Fruit fly (Drosophila melanogaster) whole organism: ENCODE results near the gene dnc.

Experiments
- CG8478 ChIP-seq: fragments of >200 bp; optimal IDR thresholded peaks from 2 replicates; lab custom pipeline; 2018; ENCODE audit warnings: inconsistent platforms
- Dll ChIP-seq: fragments of >200 bp; optimal IDR thresholded peaks from 2 replicates; lab custom pipeline; 2017
- EcR ChIP-seq, 2 experiments: fragments of >200 bp; optimal IDR thresholded peaks; 2 replicates each; lab custom pipeline; 2017; ENCODE audit warnings: missing biosample characterization in 2 of 2, missing genetic modification characterization in 2 of 2, missing genetic modification reagents in 2 of 2
- pan ChIP-seq: fragments of >200 bp; optimal IDR thresholded peaks from 2 replicates; lab custom pipeline; 2017
- psq ChIP-seq: fragments of >200 bp; optimal IDR thresholded peaks from 2 replicates; lab custom pipeline; 2017
- usp ChIP-seq: fragments of >200 bp; optimal IDR thresholded peaks from 2 replicates; lab custom pipeline; 2017; ENCODE audit warnings: missing biosample characterization, missing genetic modification characterization, mixed read lengths

dnc gene

DNA sequence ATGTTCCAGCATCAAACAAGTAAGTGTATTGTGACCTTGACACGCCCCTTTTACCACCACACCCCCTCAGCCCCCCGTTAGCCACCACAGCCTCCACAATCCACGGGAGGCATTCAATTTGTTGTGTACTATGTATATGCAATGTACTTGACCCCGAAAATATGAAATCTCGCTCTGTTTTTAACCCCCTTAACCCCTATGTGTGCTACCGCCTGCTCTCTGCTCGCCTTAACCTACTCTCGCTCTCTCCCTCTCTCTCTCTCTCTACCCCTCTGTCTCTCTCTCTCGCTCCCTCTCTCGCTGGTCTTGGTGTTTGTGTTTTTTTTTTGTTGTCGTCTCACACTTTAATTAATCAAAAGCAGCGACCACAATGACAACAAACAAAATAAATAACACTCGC lies 156.3 kb downstream of the dnc start:
- TF ChIP-seq Dll (lab: Kevin White, UChicago) (no peak), CG8478 (lab: Kevin White, UChicago) (no peak), EcR (GFP tag; optimal IDR thresholded peaks at IDR 0.05; lab: Kevin White, UChicago) (no peak), psq (lab: Kevin White, UChicago) (no peak), pan (lab: Kevin White, UChicago) (no peak), usp (no peak)

DNA sequence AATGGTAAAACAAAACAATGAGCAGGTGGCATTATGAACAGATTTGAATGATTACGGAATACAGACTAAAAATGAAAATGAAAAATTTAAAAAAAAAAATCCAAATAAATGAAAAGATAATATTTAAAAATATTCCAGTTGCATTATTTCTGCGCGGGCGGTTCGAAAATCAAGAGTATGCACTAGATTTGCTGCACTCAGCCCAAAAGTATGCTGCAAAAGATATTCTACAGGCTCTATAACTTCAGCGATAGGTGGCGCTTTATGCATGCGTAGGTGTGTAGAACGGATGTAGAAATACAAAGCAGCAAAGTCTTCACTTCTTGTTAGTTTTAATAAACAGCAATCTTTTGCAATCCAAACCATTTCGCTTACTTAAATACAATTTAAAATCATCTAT lies 167.4 kb downstream of the dnc start:
- TF ChIP-seq usp (no peak), CG8478 (lab: Kevin White, UChicago) (no peak), Dll (lab: Kevin White, UChicago) (no peak), pan (lab: Kevin White, UChicago) (no peak), psq (lab: Kevin White, UChicago) (no peak), EcR (GFP tag; optimal IDR thresholded peaks at IDR 0.05; lab: Kevin White, UChicago) (no peak)

DNA sequence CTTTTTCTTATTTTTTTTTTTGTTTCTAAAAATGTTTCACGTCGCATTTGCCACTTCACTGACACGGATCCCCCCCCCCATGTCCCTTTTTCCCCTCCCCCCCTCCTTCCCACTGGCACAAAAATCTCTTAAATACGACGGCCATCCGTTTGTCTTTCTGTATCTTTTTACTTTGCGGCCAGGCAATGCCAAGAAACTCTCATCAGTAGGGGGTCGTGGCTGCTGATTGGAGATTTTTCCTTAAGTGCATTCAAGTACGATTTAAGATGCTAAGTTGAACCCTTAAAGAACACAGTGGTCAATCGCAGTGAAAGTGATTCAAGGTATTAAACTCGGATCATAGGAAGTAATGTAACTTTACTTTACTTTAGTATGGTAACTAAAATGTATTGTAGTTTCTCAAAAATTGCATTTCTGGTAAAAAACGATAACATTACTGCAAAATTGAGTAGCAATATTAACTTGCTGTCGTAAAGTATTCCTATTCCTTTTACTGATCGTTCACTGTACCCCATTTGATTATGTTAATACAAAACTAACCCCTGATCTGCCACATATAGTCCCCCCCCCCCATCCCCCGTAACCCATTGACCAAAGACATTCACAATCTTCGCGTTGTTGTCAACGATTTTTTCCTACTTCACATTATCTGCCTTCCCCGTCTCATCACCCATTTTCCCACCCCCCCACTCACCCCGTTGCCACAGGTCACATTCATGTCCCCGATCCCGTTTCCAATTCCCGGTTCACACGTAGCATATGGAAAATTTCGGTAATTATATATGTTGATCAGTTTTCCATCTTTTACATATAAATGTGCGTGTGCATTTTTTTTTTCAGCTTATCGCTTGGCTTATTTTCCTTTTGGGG lies 168.4 kb downstream of the dnc start:
- TF ChIP-seq EcR (GFP tag; optimal IDR thresholded peaks at IDR 0.05; lab: Kevin White, UChicago) (no peak), psq (lab: Kevin White, UChicago) (no peak), Dll (lab: Kevin White, UChicago) (no peak), usp (no peak), CG8478 (lab: Kevin White, UChicago) (no peak), pan (lab: Kevin White, UChicago) (no peak)

DNA sequence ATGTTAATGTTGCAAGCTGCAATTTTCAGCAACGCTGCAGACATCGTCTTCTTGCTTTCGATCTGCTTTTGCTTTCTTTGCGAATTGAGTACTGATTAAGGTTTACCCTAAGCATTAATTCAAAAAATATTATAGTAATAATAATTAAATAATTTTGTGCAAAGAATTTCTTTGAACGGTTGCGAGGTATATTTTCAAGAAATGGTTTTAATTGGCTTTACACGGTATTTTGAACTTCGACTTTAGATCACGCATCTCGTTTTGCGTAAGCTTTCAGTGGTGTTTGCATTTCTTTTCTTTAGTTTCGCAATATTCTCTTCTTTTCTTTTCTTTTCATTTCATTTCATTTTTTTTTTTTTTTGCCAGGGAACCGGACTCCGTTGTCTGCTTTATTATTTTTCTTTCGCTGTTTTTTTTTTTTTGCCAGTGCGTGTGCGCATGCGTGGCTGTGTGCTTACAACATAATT lies 170.4 kb downstream of the dnc start:
- TF ChIP-seq pan (lab: Kevin White, UChicago) (peak; percentile 79), usp (no peak), CG8478 (lab: Kevin White, UChicago) (no peak)

DNA sequence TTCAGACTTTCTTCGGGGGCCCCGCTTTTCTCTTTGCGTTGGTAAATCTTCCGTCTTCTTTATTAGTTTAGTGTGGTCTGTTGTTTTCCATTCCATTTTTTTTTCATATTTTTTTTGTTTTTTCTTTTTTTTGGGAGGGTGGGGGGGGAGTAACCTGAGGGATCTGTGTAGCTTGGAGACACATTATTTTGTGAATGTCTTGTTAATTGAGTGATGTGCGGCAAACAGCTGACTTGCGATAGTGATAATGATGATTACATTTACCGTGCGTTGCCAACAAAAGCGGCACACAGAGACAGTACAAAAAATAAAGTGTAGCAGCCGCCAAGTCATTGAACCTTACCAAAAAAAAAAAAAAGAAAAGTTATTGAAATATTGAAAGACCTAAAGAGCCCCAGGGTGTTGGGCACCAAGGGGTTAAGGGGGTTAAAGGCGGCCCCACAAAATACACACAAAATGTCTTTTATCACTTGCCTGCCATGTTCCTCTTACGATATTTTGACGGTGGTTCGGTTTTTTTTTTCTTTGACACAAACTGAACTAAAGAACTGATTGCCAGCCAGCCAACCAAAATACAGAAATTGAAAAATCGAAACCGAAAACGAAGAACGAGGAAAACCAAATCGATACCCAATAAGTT lies 173.5 kb downstream of the dnc start:
- TF ChIP-seq psq (lab: Kevin White, UChicago) = no peak
- no peak for TF ChIP-seq Dll (lab: Kevin White, UChicago)
- no peak for TF ChIP-seq usp
- no peak for TF ChIP-seq pan (lab: Kevin White, UChicago)
- TF ChIP-seq EcR (GFP tag; optimal IDR thresholded peaks at IDR 0.05; lab: Kevin White, UChicago) = no peak
- TF ChIP-seq CG8478 (lab: Kevin White, UChicago) = no peak

DNA sequence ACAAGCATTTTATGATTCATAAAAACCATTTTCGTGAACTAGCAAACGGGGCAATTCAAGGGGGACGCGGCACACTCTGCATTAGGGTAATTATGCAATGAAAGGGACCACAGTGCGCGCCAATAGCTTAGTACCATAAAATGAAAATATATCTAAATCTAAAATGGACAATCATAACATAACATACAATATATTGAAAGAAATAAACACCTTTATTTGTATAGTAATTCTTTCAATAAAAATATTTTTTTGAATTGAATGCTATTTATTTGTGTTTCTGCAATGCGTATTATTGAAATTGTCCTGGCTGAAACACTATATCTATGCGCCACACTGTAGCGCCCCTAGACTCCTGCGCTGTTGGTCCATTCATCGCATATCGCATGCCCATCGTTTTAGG lies 174.7 kb downstream of the dnc start:
- TF ChIP-seq usp (no peak), psq (lab: Kevin White, UChicago) (no peak), CG8478 (lab: Kevin White, UChicago) (no peak), Dll (lab: Kevin White, UChicago) (no peak), EcR (GFP tag; optimal IDR thresholded peaks at IDR 0.05; lab: Kevin White, UChicago) (no peak), pan (lab: Kevin White, UChicago) (no peak)

DNA sequence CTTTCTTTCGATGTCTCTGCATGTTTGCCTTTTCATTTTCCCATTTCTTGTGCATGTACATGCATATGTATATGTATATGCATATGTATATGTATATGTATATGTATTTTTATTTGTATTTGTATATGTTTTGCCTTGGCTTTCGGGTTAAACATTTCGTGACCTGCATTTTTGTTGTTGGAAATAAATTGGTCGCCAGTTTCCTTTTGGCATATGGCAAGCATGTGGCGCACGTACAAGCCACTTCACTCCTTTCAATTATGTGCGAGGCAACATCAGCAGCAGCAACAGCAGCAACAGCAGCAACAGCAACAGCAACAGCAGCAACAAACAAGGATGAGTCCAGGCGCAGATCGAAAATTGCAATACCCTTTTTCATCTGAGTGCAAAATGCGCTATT lies 175.3 kb downstream of the dnc start:
- TF ChIP-seq CG8478 (lab: Kevin White, UChicago) (no peak), EcR (GFP tag; optimal IDR thresholded peaks at IDR 0.05; lab: Kevin White, UChicago) (no peak)

DNA sequence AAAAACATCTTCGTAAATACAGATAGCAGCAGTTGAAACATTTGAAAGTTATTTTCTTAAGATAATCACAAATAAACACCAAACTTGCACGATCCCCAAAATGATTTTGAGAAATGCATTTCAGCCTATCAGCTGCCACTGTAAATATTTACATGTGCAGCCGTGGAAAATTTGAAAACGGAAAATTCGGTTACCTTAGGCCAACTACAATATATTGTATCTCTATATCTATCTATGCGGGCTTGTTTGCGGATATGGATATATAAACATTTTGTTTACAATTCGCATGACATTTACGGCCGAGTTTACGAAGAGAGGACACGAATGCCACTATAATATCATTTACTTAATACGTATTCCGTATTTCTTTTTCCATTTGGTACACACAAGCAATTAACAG lies 178.2 kb downstream of the dnc start:
- no peak for TF ChIP-seq pan (lab: Kevin White, UChicago)
- TF ChIP-seq EcR (GFP tag; optimal IDR thresholded peaks at IDR 0.05; lab: Kevin White, UChicago) = no peak
- TF ChIP-seq Dll (lab: Kevin White, UChicago) = no peak

DNA sequence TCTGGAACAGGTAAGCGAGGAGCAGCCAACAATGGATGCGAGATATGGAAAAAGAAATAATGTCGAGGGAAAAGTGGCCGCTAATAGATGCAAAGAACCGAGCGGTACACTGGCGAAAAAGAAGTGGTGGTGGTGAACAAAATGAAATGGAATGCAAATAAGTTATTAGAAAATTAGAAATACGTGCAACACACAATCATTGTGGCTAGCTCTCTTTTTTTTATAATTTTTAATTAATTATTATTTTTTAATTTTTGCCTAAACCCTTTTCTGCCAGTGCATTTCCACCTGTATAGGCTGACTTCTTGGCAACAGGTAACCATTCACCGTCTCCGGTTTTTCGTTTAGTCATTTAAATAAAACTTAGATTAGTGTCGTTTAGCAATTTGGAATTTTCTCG lies 178.9 kb downstream of the dnc start:
- TF ChIP-seq EcR (GFP tag; optimal IDR thresholded peaks at IDR 0.05; lab: Kevin White, UChicago) (no peak), usp (no peak), Dll (lab: Kevin White, UChicago) (no peak), CG8478 (lab: Kevin White, UChicago) (no peak), psq (lab: Kevin White, UChicago) (no peak), pan (lab: Kevin White, UChicago) (no peak)

DNA sequence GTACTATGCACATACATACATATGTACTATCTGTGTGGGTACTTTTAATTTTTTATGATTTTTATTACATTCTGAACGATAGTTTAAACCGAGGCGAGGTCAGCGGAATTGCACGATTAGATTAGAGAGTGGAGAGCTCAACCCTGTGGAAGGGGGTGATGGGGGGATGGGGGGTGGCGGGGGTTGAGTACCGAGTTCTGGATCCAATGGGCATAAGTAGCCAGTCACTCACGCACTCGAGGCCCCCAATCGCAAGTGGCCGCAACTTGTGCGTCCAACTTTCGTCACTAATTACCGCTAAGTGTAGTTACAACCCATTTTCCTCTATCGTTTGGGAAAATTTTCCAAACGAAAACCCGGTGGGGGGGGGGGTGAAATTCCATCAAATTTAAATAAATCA lies 180.0 kb downstream of the dnc start:
- TF ChIP-seq Dll (lab: Kevin White, UChicago) (no peak), pan (lab: Kevin White, UChicago) (no peak), EcR (GFP tag; optimal IDR thresholded peaks at IDR 0.05; lab: Kevin White, UChicago) (no peak), usp (no peak), CG8478 (lab: Kevin White, UChicago) (no peak), psq (lab: Kevin White, UChicago) (no peak)

DNA sequence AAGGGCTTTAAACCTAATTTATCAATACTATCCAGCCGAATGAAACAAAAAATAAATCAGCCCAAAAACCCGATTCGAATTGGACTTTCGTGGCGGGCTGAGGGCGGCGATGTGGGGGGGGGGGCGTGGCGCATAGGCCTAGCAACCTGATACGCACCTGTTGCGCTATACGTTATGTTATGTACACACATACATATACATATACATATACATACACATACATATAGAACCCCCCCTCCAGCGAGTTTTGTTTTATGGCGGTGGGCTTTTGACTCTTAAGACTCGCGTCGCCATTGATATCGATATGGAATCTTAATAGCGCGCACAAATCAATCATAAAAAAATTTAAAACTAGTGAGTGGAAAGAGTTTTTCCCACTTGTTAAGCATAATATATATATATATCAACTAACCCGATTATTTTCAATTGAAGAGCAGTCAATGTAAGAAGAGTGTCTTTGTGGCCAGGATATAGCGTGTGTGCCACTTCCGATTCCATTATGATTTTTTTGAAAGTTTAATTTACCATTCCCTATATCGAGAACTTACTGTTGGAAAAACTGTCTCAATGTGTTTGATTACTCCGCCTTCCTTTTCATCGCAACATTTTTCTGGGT lies 180.8 kb downstream of the dnc start:
- no peak for TF ChIP-seq psq (lab: Kevin White, UChicago)
- no peak for TF ChIP-seq EcR (GFP tag; optimal IDR thresholded peaks at IDR 0.05; lab: Kevin White, UChicago)
- no peak for TF ChIP-seq pan (lab: Kevin White, UChicago)
- no peak for TF ChIP-seq Dll (lab: Kevin White, UChicago)
- no peak for TF ChIP-seq CG8478 (lab: Kevin White, UChicago)
- no peak for TF ChIP-seq usp
